Worm (Caenorhabditis elegans) whole organism, L1 larva: ENCODE results near the gene T23F4.2.

Experiments used
- C16A3.4 ChIP-seq: fragments of 150-350 bp; optimal IDR thresholded peaks from 2 replicates; lab custom pipeline; 2014; ENCODE audit warnings: missing biosample characterization, missing genetic modification characterization
- alr-1 ChIP-seq: fragments of 200-800 bp; sonication (Bioruptor generic); optimal IDR thresholded peaks from 2 replicates; lab custom pipeline; 2018; ENCODE audit warnings: borderline replicate concordance, mild to moderate bottlenecking, missing genetic modification characterization, missing compliant biosample characterization
- aly-2 ChIP-seq: fragments of 150-350 bp; optimal IDR thresholded peaks from 2 replicates; lab custom pipeline; 2014; ENCODE audit warnings: missing biosample characterization, missing genetic modification characterization
- ama-1 ChIP-seq: fragments of 150-350 bp; optimal IDR thresholded peaks from 2 replicates; lab custom pipeline; 2014
- elt-3 ChIP-seq, 6 experiments: fragments of 150-350 bp in 1 of 6; sonication (generic microtip); optimal IDR thresholded peaks; 2 replicates each; lab custom pipeline; 2017 to 2018; ENCODE audit warnings: missing biosample characterization in 6 of 6, missing genetic modification characterization in 6 of 6, inconsistent platforms in 1 of 6
- fkh-8 ChIP-seq: sonication (generic microtip); optimal IDR thresholded peaks from 2 replicates; lab custom pipeline; 2016; ENCODE audit warnings: mild to moderate bottlenecking, missing genetic modification characterization, missing compliant biosample characterization
- lin-39 ChIP-seq: fragments of 150-350 bp; optimal IDR thresholded peaks from 2 replicates; lab custom pipeline; 2014; ENCODE audit warnings: missing biosample characterization, missing genetic modification reagents, missing genetic modification characterization
- nhr-237 ChIP-seq: fragments of 150-350 bp; optimal IDR thresholded peaks from 2 replicates; lab custom pipeline; 2014; ENCODE audit warnings: missing biosample characterization, missing genetic modification characterization
- nhr-47 ChIP-seq: sonication (generic microtip); optimal IDR thresholded peaks from 2 replicates; lab custom pipeline; 2016; ENCODE audit warnings: mild to moderate bottlenecking, missing genetic modification characterization, moderate library complexity, missing compliant biosample characterization
- nhr-90 ChIP-seq: sonication (generic microtip); optimal IDR thresholded peaks from 2 replicates; lab custom pipeline; 2016; ENCODE audit warnings: mild to moderate bottlenecking, missing genetic modification characterization, missing compliant biosample characterization; ENCODE audit not compliant: poor library complexity
- zag-1 ChIP-seq: fragments of 150-350 bp; optimal IDR thresholded peaks from 2 replicates; lab custom pipeline; 2014; ENCODE audit warnings: missing biosample characterization, missing genetic modification characterization
- ztf-11 ChIP-seq, 2 experiments: sonication (generic microtip); optimal IDR thresholded peaks; 2 replicates each; lab custom pipeline; 2016 to 2017; ENCODE audit warnings: missing genetic modification characterization in 2 of 2, missing biosample characterization in 1 of 2, missing compliant biosample characterization in 1 of 2
- ztf-4 ChIP-seq: fragments of 150-350 bp; optimal IDR thresholded peaks from 2 replicates; lab custom pipeline; 2014; ENCODE audit warnings: missing biosample characterization, missing genetic modification characterization

DNA sequence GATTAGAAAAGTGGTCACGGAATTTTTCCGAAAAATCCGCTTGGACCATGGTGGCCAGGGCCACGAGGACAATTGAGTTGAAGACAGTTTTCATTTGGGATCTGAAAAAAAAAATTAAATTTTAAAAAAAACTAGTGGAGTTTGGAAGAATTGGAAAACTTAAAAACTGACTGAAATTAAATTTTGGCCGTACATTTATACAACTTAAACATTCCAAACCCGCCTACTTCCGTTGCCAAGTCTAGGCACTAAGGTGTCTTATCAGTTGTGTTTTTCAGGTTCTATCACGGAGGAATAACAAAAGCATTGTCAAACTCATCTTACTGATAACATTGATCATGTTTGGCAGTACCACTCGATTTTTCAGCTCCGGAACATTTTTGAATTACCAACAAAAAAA is 49.2 kb upstream of the T23F4.2 start, which contains the start of gene lips-12:
- TF ChIP-seq ztf-4 (tag; lab: Kevin White, UChicago): no peak
- no peak for TF ChIP-seq zag-1 (tag; lab: Kevin White, UChicago)
- no peak for TF ChIP-seq alr-1 (tag; lab: Kevin White, UChicago)
- no peak for TF ChIP-seq elt-3 (tag; optimal IDR thresholded peaks at IDR 0.05; lab: Kevin White, UChicago)
- no peak for TF ChIP-seq ztf-11 (tag; optimal IDR thresholded peaks at IDR 0.05; lab: Kevin White, UChicago)
- no peak for TF ChIP-seq nhr-237 (tag; lab: Kevin White, UChicago)
- TF ChIP-seq aly-2: no peak
- no peak for TF ChIP-seq C16A3.4 (tag; lab: Kevin White, UChicago)
- no peak for TF ChIP-seq lin-39 (tag; lab: Kevin White, UChicago)
- no peak for TF ChIP-seq fkh-8
- TF ChIP-seq ama-1 (lab: Kevin White, UChicago): no peak
- no peak for TF ChIP-seq nhr-90 (tag; lab: Kevin White, UChicago)
- TF ChIP-seq nhr-47 (tag; lab: Kevin White, UChicago): no peak
